Worm (Caenorhabditis elegans) whole organism, L4 larva: ENCODE results near the gene slc-25A18.2.

Source experiments
- F26F4.8 ChIP-seq: fragments of 200-800 bp; sonication (Bioruptor generic); conservative IDR thresholded peaks from 2 replicates; pipeline ENCODE4 v1.3.6; 2022; ENCODE audit warnings: missing genetic modification characterization, missing compliant biosample characterization
- F37D6.2 ChIP-seq: sonication (generic microtip); optimal IDR thresholded peaks from 2 replicates; lab custom pipeline; 2016; ENCODE audit warnings: mild to moderate bottlenecking, missing genetic modification characterization, missing compliant biosample characterization
- F49E8.2 ChIP-seq: sonication (generic microtip); optimal IDR thresholded peaks from 2 replicates; lab custom pipeline; 2016; ENCODE audit warnings: missing compliant biosample characterization, mild to moderate bottlenecking, missing genetic modification characterization, borderline replicate concordance
- R02D3.7 ChIP-seq: fragments of 150-350 bp; sonication (generic microtip); optimal IDR thresholded peaks from 3 replicates; lab custom pipeline; 2014; ENCODE audit warnings: missing biosample characterization, missing genetic modification characterization
- T20F7.1 ChIP-seq: fragments of 200-800 bp; sonication (Bioruptor generic); optimal IDR thresholded peaks from 2 replicates; lab custom pipeline; 2018; ENCODE audit warnings: mild to moderate bottlenecking, missing genetic modification characterization, missing compliant biosample characterization
- Y48G9A.11 ChIP-seq: fragments of 200-800 bp; sonication (Bioruptor generic); IDR thresholded peaks from 2 replicates; pipeline ENCODE4 v1.3.6; 2022; ENCODE audit warnings: missing genetic modification reagents, missing genetic modification characterization, missing compliant biosample characterization
- ZK337.2 ChIP-seq: fragments of 200-800 bp; sonication (Bioruptor generic); IDR thresholded peaks from 2 replicates; pipeline ENCODE4 v1.3.6; 2022; ENCODE audit warnings: missing genetic modification reagents, missing genetic modification characterization, missing compliant biosample characterization
- ZK546.5 ChIP-seq, 2 experiments: sonication (generic microtip); optimal IDR thresholded peaks; 2 replicates each; lab custom pipeline; 2017; ENCODE audit warnings: missing biosample characterization in 2 of 2, missing genetic modification characterization in 2 of 2
- arid-1 ChIP-seq: fragments of 200-800 bp; sonication (Bioruptor generic); conservative IDR thresholded peaks from 2 replicates; pipeline ENCODE4 v1.3.6; 2022; ENCODE audit warnings: missing genetic modification reagents, missing genetic modification characterization, missing compliant biosample characterization
- attf-4 ChIP-seq: sonication (generic microtip); optimal IDR thresholded peaks from 3 replicates; lab custom pipeline; 2017; ENCODE audit warnings: missing biosample characterization, missing genetic modification characterization
- ceh-20 ChIP-seq: fragments of 200-800 bp; sonication (Bioruptor generic); IDR thresholded peaks from 2 replicates; pipeline ENCODE4 v1.3.6; 2022; ENCODE audit warnings: missing genetic modification reagents, missing genetic modification characterization, missing compliant biosample characterization
- ceh-32 ChIP-seq: sonication (generic microtip); optimal IDR thresholded peaks from 2 replicates; lab custom pipeline; 2016; ENCODE audit warnings: mild to moderate bottlenecking, missing genetic modification characterization, missing compliant biosample characterization; ENCODE audit not compliant: poor library complexity
- ceh-44 ChIP-seq: fragments of 200-800 bp; sonication (Bioruptor generic); IDR thresholded peaks from 2 replicates; pipeline ENCODE4 v1.3.6; 2022; ENCODE audit warnings: missing genetic modification reagents, missing genetic modification characterization, missing compliant biosample characterization
- ceh-62 ChIP-seq: sonication (generic microtip); optimal IDR thresholded peaks from 2 replicates; lab custom pipeline; 2017; ENCODE audit warnings: missing biosample characterization, missing genetic modification characterization
- cey-2 ChIP-seq: sonication (generic microtip); optimal IDR thresholded peaks from 3 replicates; lab custom pipeline; 2017; ENCODE audit warnings: missing genetic modification characterization, mild to moderate bottlenecking, missing compliant biosample characterization, antibody characterized with exemption, borderline replicate concordance; ENCODE audit not compliant: insufficient read depth
- daf-12 ChIP-seq: fragments of 150-350 bp; optimal IDR thresholded peaks from 2 replicates; lab custom pipeline; 2014; ENCODE audit warnings: missing biosample characterization, missing genetic modification reagents, missing genetic modification characterization
- daf-16 ChIP-seq, 3 experiments: sonication (generic microtip); optimal IDR thresholded peaks; 2 replicates each; lab custom pipeline; 2016 to 2017; ENCODE audit warnings: missing genetic modification characterization in 3 of 3, missing genetic modification reagents in 3 of 3, mild to moderate bottlenecking in 2 of 3, missing compliant biosample characterization in 2 of 3, missing biosample characterization in 1 of 3, moderate library complexity in 1 of 3
- dmd-8 ChIP-seq: fragments of 200-800 bp; sonication (Bioruptor generic); IDR thresholded peaks from 2 replicates; pipeline ENCODE4 v1.3.6; 2022; ENCODE audit warnings: missing genetic modification characterization, missing compliant biosample characterization
- dmd-9 ChIP-seq: fragments of 200-800 bp; sonication (Bioruptor generic); IDR thresholded peaks from 2 replicates; pipeline ENCODE4 v1.3.6; 2022; ENCODE audit warnings: missing genetic modification reagents, missing genetic modification characterization, missing compliant biosample characterization
- dpl-1 ChIP-seq: fragments of 150-350 bp; optimal IDR thresholded peaks from 2 replicates; lab custom pipeline; 2014; ENCODE audit warnings: missing biosample characterization, missing genetic modification reagents, missing genetic modification characterization
- duxl-1 ChIP-seq: sonication (generic microtip); optimal IDR thresholded peaks from 2 replicates; lab custom pipeline; 2016; ENCODE audit warnings: mild to moderate bottlenecking, missing genetic modification characterization, moderate library complexity, missing compliant biosample characterization; ENCODE audit not compliant: poor library complexity
- egl-43 ChIP-seq: fragments of 200-800 bp; sonication (Bioruptor generic); IDR thresholded peaks from 2 replicates; pipeline ENCODE4 v1.3.6; 2022; ENCODE audit warnings: missing genetic modification reagents, missing genetic modification characterization, missing compliant biosample characterization
- fos-1 ChIP-seq: fragments of 150-350 bp; optimal IDR thresholded peaks from 2 replicates; lab custom pipeline; 2014; ENCODE audit warnings: missing biosample characterization, missing genetic modification characterization
- hmg-1.1 ChIP-seq: fragments of 200-800 bp; sonication (Bioruptor generic); IDR thresholded peaks from 2 replicates; pipeline ENCODE4 v1.3.6; 2022; ENCODE audit warnings: missing genetic modification reagents, missing genetic modification characterization, missing compliant biosample characterization
- jun-1 ChIP-seq: fragments of 150-350 bp; optimal IDR thresholded peaks from 2 replicates; lab custom pipeline; 2014; ENCODE audit warnings: missing biosample characterization, missing genetic modification reagents, missing genetic modification characterization
- lin-13 ChIP-seq: fragments of 150-350 bp; optimal IDR thresholded peaks from 2 replicates; lab custom pipeline; 2014; ENCODE audit warnings: missing biosample characterization, missing genetic modification reagents, missing genetic modification characterization
- madf-9 ChIP-seq: fragments of 200-800 bp; sonication (Bioruptor generic); conservative IDR thresholded peaks from 2 replicates; pipeline ENCODE4 v1.3.6; 2022; ENCODE audit warnings: missing genetic modification reagents, missing genetic modification characterization, missing compliant biosample characterization
- mxl-3 ChIP-seq: fragments of 200-800 bp; sonication (Bioruptor generic); optimal IDR thresholded peaks from 2 replicates; lab custom pipeline; 2018; ENCODE audit warnings: mild to moderate bottlenecking, missing genetic modification characterization, missing compliant biosample characterization
- nhr-10 ChIP-seq: fragments of 150-350 bp; optimal IDR thresholded peaks from 2 replicates; lab custom pipeline; 2014; ENCODE audit warnings: missing biosample characterization, missing genetic modification characterization
- nhr-77 ChIP-seq: fragments of 150-350 bp; optimal IDR thresholded peaks from 2 replicates; lab custom pipeline; 2014; ENCODE audit warnings: missing biosample characterization, missing genetic modification characterization
- php-3 ChIP-seq: fragments of 200-800 bp; sonication (Bioruptor generic); IDR thresholded peaks from 2 replicates; pipeline ENCODE4 v1.3.6; 2022; ENCODE audit warnings: missing genetic modification reagents, missing genetic modification characterization, missing compliant biosample characterization
- saeg-2 ChIP-seq: fragments of 200-800 bp; sonication (Bioruptor generic); IDR thresholded peaks from 2 replicates; pipeline ENCODE4 v1.3.6; 2022; ENCODE audit warnings: missing genetic modification reagents, missing genetic modification characterization, missing compliant biosample characterization
- sdz-12 ChIP-seq: fragments of 200-800 bp; sonication (Bioruptor generic); optimal IDR thresholded peaks from 2 replicates; lab custom pipeline; 2018; ENCODE audit warnings: mild to moderate bottlenecking, missing genetic modification characterization, missing compliant biosample characterization
- snpc-1.2 ChIP-seq: fragments of 200-800 bp; sonication (Bioruptor generic); IDR thresholded peaks from 2 replicates; pipeline ENCODE4 v1.3.6; 2022; ENCODE audit warnings: missing genetic modification reagents, missing genetic modification characterization, missing compliant biosample characterization
- snpc-4 ChIP-seq: fragments of 150-350 bp; optimal IDR thresholded peaks from 2 replicates; lab custom pipeline; 2014; ENCODE audit warnings: missing biosample characterization, missing genetic modification characterization
- unc-39 ChIP-seq: sonication (generic microtip); optimal IDR thresholded peaks from 2 replicates; lab custom pipeline; 2017; ENCODE audit warnings: missing biosample characterization, missing genetic modification characterization
- unc-62 ChIP-seq, 3 experiments: fragments of 150-350 bp in 1 of 3; sonication (generic microtip); optimal IDR thresholded peaks in 2 of 3; peaks in 1 of 3; 1 replicate in 1 of 3; 2 replicates in 2 of 3; lab custom pipeline; 2014 to 2017; ENCODE audit warnings: missing biosample characterization in 3 of 3, missing genetic modification characterization in 3 of 3, missing genetic modification reagents in 3 of 3, missing genotype in 1 of 3
- zfp-3 ChIP-seq: fragments of 200-800 bp; sonication (Bioruptor generic); conservative IDR thresholded peaks from 2 replicates; pipeline ENCODE4 v1.3.6; 2022; ENCODE audit warnings: missing genetic modification reagents, missing genetic modification characterization, missing compliant biosample characterization
- zip-11 ChIP-seq: fragments of 200-800 bp; sonication (Bioruptor generic); IDR thresholded peaks from 2 replicates; pipeline ENCODE4 v1.3.6; 2022; ENCODE audit warnings: missing genetic modification characterization, missing compliant biosample characterization
- zip-2 ChIP-seq: fragments of 150-350 bp; optimal IDR thresholded peaks from 2 replicates; lab custom pipeline; 2014; ENCODE audit warnings: missing biosample characterization, missing genetic modification characterization
- ztf-11 ChIP-seq: fragments of 150-350 bp; optimal IDR thresholded peaks from 2 replicates; lab custom pipeline; 2014; ENCODE audit warnings: missing biosample characterization, missing genetic modification characterization
- ztf-7 ChIP-seq: fragments of 150-350 bp; optimal IDR thresholded peaks from 2 replicates; lab custom pipeline; 2014; ENCODE audit warnings: missing biosample characterization, missing genetic modification characterization

The slc-25A18.2 gene

ce11 chrIV:7486201-7486947, 11.5 kb downstream of the slc-25A18.2 start, which contains the start of the genes his-61 and his-62 (continued):
- no peak for TF ChIP-seq daf-12
- no peak for TF ChIP-seq ZK546.5 (tag; optimal IDR thresholded peaks at IDR 0.05; lab: Kevin White, UChicago)
- TF ChIP-seq lin-13, result peak; percentile 36
- no peak for TF ChIP-seq sdz-12
- TF ChIP-seq daf-16 (GFP tag; optimal IDR thresholded peaks at IDR 0.05; lab: Kevin White, UChicago), result peak in 1 of 2 experiments; percentile 17
- TF ChIP-seq daf-16 (tag; optimal IDR thresholded peaks at IDR 0.05; lab: Kevin White, UChicago), result peak; percentile 87
- no peak for TF ChIP-seq mxl-3 (GFP tag; lab: Kevin White, UChicago)
- peak; percentile 61 for TF ChIP-seq egl-43
- TF ChIP-seq saeg-2 (GFP tag; lab: Robert Waterston, UW), result 0 out of 2 replicates have a peak, but pooled peaks have one; percentile 46
- no peak for TF ChIP-seq madf-9 (GFP tag; lab: Robert Waterston, UW)
- no peak for TF ChIP-seq R02D3.7 (tag; lab: Kevin White, UChicago)
- no peak for TF ChIP-seq ceh-62 (tag; lab: Kevin White, UChicago)
- peak; percentile 4; the same call in 1 of the 2 replicates for TF ChIP-seq arid-1 (GFP tag; lab: Robert Waterston, UW)
- peak; percentile 20 for TF ChIP-seq nhr-77 (tag; lab: Kevin White, UChicago)
- TF ChIP-seq snpc-4 (tag; lab: Kevin White, UChicago), result no peak
- peak; percentile 68; the same call in 1 of the 2 replicates for TF ChIP-seq dmd-8 (GFP tag; lab: Robert Waterston, UW)
- no peak for TF ChIP-seq zfp-3 (GFP tag; lab: Robert Waterston, UW)
- peak; percentile 48; the same call in 1 of the 2 replicates for TF ChIP-seq hmg-1.1 (GFP tag; lab: Robert Waterston, UW)
- TF ChIP-seq zip-2 (tag; lab: Kevin White, UChicago), result no peak
- TF ChIP-seq php-3 (GFP tag; lab: Robert Waterston, UW), result 0 out of 2 replicates have a peak, but pooled peaks have one; percentile 25
- TF ChIP-seq ZK337.2, result no peak
- TF ChIP-seq F37D6.2, result no peak
- no peak for TF ChIP-seq dmd-9 (GFP tag; lab: Robert Waterston, UW)
- no peak for TF ChIP-seq ztf-7
- TF ChIP-seq unc-62 (GFP tag; optimal IDR thresholded peaks at IDR 0.05 in 1 of 2; lab: Kevin White, UChicago), result peak in 1 of 2 experiments; percentile 87
- no peak for TF ChIP-seq unc-62 (tag; optimal IDR thresholded peaks at IDR 0.05; lab: Kevin White, UChicago)
- no peak for TF ChIP-seq fos-1 (tag; lab: Kevin White, UChicago)
- no peak for TF ChIP-seq jun-1 (tag; lab: Kevin White, UChicago)
- no peak for TF ChIP-seq attf-4 (tag; lab: Kevin White, UChicago)
- peak; percentile 68 for TF ChIP-seq snpc-1.2
- TF ChIP-seq ztf-11 (tag; lab: Kevin White, UChicago), result no peak
- TF ChIP-seq ceh-32 (tag; lab: Kevin White, UChicago), result no peak
- TF ChIP-seq nhr-10 (tag; lab: Kevin White, UChicago), result peak; percentile 6
- TF ChIP-seq F26F4.8 (GFP tag; lab: Robert Waterston, UW), result no peak; the same call in 1 of the 2 replicates
- no peak for TF ChIP-seq Y48G9A.11
- TF ChIP-seq F49E8.2, result peak; percentile 10
- TF ChIP-seq cey-2 (tag; lab: Kevin White, UChicago), result no peak
- peak; percentile 67 for TF ChIP-seq T20F7.1 (GFP tag; lab: Kevin White, UChicago)
- no peak for TF ChIP-seq ceh-44
- no peak for TF ChIP-seq zip-11
- peak; percentile 42 for TF ChIP-seq dpl-1 (GFP tag; lab: Kevin White, UChicago)
- TF ChIP-seq unc-39, result no peak
- TF ChIP-seq duxl-1 (tag; lab: Kevin White, UChicago), result peak; percentile 52
- no peak for TF ChIP-seq ceh-20 (GFP tag; lab: Robert Waterston, UW)
